Fruit fly (Drosophila melanogaster): ENCODE data around the gene Myo81F.

The Myo81F gene

DNA sequence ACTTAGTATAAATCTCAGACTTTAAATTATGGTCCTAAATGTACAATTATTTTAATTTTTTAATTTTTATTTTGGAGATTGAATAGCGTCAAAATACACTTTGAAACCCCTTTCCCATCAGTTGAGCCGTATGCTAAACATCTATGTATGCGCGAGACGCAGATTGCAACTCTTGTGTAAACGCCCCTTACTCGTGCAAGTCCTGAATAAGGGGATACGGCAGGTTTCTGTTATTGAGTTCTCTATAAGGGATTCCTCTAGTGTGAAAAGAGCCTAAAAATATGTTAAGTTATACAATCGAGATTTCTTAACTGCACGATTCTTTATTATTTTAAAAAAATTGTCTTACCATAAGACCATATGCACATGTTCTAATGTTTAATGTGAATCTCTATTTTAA, at the start of gene Myo81F:
Myo81F (plus strand) TSS at position 378 of the 400 bp plus-strand sequence.
- TF ChIP-seq zfh2 (GFP tag; optimal IDR thresholded peaks at IDR 0.05), result no peak
- TF ChIP-seq CG6654 (GFP tag; optimal IDR thresholded peaks at IDR 0.05), result no peak
- TF ChIP-seq CG7357 (GFP tag; IDR thresholded peaks at IDR 0.05), result peak; percentile 66; the same call in 2 of the 3 replicates
- TF ChIP-seq Dek (tag; optimal IDR thresholded peaks at IDR 0.05), result no peak
- no peak for TF ChIP-seq Deaf1 (tag; optimal IDR thresholded peaks at IDR 0.05)
- no peak for TF ChIP-seq exex (tag; optimal IDR thresholded peaks at IDR 0.05)
- TF ChIP-seq wek (GFP tag; optimal IDR thresholded peaks at IDR 0.05), result peak; percentile 62
- TF ChIP-seq CG1603 (tag; optimal IDR thresholded peaks at IDR 0.05), result peak; percentile 92
- peak; percentile 82 for TF ChIP-seq CG11723 (GFP tag; optimal IDR thresholded peaks at IDR 0.05)
- TF ChIP-seq CG8089 (GFP tag; optimal IDR thresholded peaks at IDR 0.05), result no peak
- peak; percentile 67; the same call in 2 of the 3 replicates for TF ChIP-seq row (GFP tag; IDR thresholded peaks at IDR 0.05)
- no peak for TF ChIP-seq dysf (GFP tag; IDR thresholded peaks at IDR 0.05)
- TF ChIP-seq CG30020 (tag; optimal IDR thresholded peaks at IDR 0.05), result peak; percentile 97
- TF ChIP-seq insv (GFP tag; optimal IDR thresholded peaks at IDR 0.05), result no peak
- peak; percentile 20 for TF ChIP-seq CG33213 (GFP tag; optimal IDR thresholded peaks at IDR 0.05)
- no peak for TF ChIP-seq Myb (GFP tag; optimal IDR thresholded peaks at IDR 0.05)
- no peak for TF ChIP-seq en (GFP tag; optimal IDR thresholded peaks at IDR 0.05)
- peak; percentile 95 for TF ChIP-seq ssp (GFP tag; IDR thresholded peaks at IDR 0.05)
- no peak for TF ChIP-seq al (GFP tag; IDR thresholded peaks at IDR 0.05)
- peak; percentile 99 for TF ChIP-seq CG17802 (tag; optimal IDR thresholded peaks at IDR 0.05)
- peak; percentile 9 for TF ChIP-seq stwl (tag; optimal IDR thresholded peaks at IDR 0.05)
- TF ChIP-seq CG8290 (GFP tag; optimal IDR thresholded peaks at IDR 0.05), result peak; percentile 64
- peak in 1 of 2 experiments; percentile 18 for TF ChIP-seq CG8290 (tag; optimal IDR thresholded peaks at IDR 0.05)
- no peak for TF ChIP-seq CG12236 (GFP tag; optimal IDR thresholded peaks at IDR 0.05)
- no peak for TF ChIP-seq CG16815 (GFP tag; optimal IDR thresholded peaks at IDR 0.05)
- peak in 1 of 2 experiments; percentile 16 for TF ChIP-seq Pdp1 (GFP tag; optimal IDR thresholded peaks at IDR 0.05)
- peak; percentile 97 for TF ChIP-seq CG1024 (GFP tag; IDR thresholded peaks at IDR 0.05)
- no peak for TF ChIP-seq chn (GFP tag; optimal IDR thresholded peaks at IDR 0.05)
- peak; percentile 12 for TF ChIP-seq nmo (GFP tag; optimal IDR thresholded peaks at IDR 0.05)
- peak; percentile 37 for TF ChIP-seq Lhr (GFP tag; optimal IDR thresholded peaks at IDR 0.05)
- no peak for TF ChIP-seq tio (GFP tag; optimal IDR thresholded peaks at IDR 0.05)
- no peak for TF ChIP-seq Sry-δ (GFP tag; optimal IDR thresholded peaks at IDR 0.05)

DNA sequence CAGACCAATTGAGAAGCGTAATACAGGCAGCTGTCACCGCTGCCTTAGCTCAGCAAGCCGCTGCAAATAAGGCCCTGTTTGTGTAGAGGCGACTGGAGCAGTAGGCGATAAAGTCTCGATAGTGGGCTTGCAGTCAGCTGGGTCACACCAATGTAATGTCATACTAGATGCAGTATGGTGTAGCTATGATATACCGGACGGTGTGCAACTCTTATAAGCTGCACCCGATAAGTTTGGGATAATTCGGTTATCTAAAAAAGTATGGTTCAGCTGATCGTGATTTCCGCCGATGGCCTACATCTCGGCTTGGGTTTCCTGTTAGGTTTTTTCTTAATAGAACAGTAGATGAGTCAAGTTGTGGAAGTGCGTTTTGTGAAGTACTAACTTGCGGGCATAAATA, 160.3 kb downstream of the Myo81F start:
- TF ChIP-seq CG1024 (GFP tag; IDR thresholded peaks at IDR 0.05), result peak; percentile 68; the same call in 1 of the 2 replicates
- TF ChIP-seq Lhr (GFP tag; optimal IDR thresholded peaks at IDR 0.05), result peak; percentile 18
- TF ChIP-seq ssp (GFP tag; IDR thresholded peaks at IDR 0.05), result peak; percentile 79

DNA sequence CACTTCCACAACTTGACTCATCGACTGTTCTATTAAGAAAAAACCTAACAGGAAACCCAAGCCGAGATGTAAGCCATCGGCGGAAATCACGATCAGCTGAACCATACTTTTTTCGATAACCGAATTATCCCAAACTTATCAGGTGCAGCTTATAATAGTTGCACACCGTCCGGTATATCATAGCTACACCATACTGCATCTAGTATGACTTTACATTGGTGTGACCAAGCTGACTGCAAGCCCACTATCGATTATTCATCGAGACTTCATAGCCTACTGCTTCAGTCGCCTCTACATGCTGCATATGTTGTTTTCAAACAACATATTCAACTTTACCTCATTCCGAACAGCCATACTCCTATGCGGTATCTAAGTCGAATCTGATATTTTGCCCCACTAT, 297.5 kb downstream of the Myo81F start:
- TF ChIP-seq CG1603 (tag; optimal IDR thresholded peaks at IDR 0.05), result peak; percentile 17
- TF ChIP-seq CG1024 (GFP tag; IDR thresholded peaks at IDR 0.05), result peak; percentile 72
- peak; percentile 61 for TF ChIP-seq CG30020 (tag; optimal IDR thresholded peaks at IDR 0.05)
- TF ChIP-seq ssp (GFP tag; IDR thresholded peaks at IDR 0.05), result peak; percentile 63
- TF ChIP-seq Lhr (GFP tag; optimal IDR thresholded peaks at IDR 0.05), result peak; percentile 57

DNA sequence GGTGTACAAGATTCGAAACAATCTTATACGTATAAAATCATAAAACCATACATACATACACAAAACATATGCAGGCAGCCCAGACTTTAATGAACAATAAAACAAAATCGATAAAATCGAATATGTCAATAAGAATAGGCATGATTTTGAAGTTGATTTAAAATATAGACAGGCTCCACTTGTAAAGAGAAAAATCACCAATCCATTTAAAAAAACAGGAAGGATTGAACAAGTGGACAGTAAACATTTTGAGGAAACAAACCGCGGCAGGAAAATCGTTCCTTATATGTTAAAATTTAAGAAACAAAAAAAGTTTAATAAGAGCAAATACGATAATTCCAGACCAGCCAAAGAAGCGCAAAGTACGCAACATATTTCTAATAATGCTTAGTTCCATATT, 645.7 kb downstream of the Myo81F start:
- TF ChIP-seq Elba2 (GFP tag; optimal IDR thresholded peaks at IDR 0.05) (peak; percentile 65), CG1603 (tag; optimal IDR thresholded peaks at IDR 0.05) (peak; percentile 69), pzg (GFP tag; optimal IDR thresholded peaks at IDR 0.05) (no peak), CG10147 (GFP tag; optimal IDR thresholded peaks at IDR 0.05) (no peak), CG7987 (GFP tag; optimal IDR thresholded peaks at IDR 0.05) (no peak), ssp (GFP tag; IDR thresholded peaks at IDR 0.05) (peak; percentile 92), bab2 (GFP tag; optimal IDR thresholded peaks at IDR 0.05) (no peak), CG12744 (GFP tag; optimal IDR thresholded peaks at IDR 0.05) (no peak), CG17802 (tag; optimal IDR thresholded peaks at IDR 0.05) (peak; percentile 80), Abd-B (GFP tag; optimal IDR thresholded peaks at IDR 0.05) (peak; percentile 6), hb (GFP tag; IDR thresholded peaks at IDR 0.05; ENCODE audit: partially characterized antibody) (no peak), CG34224 (GFP tag; IDR thresholded peaks at IDR 0.05; ENCODE audit: partially characterized antibody) (no peak), Hsf (GFP tag; optimal IDR thresholded peaks at IDR 0.05) (no peak), org-1 (GFP tag; optimal IDR thresholded peaks at IDR 0.05) (no peak), Hr39 (optimal IDR thresholded peaks at IDR 0.05) (no peak), Hr51 (GFP tag; optimal IDR thresholded peaks at IDR 0.05) (no peak), NK7.1 (GFP tag; optimal IDR thresholded peaks at IDR 0.05) (no peak), CG30020 (tag; optimal IDR thresholded peaks at IDR 0.05) (peak; percentile 93), CG1024 (GFP tag; IDR thresholded peaks at IDR 0.05) (peak; percentile 78)
